Worm (Caenorhabditis elegans) whole organism, L1 larva: ENCODE results near the gene lir-1.

Experiments used
- F16B12.6 ChIP-seq: fragments of 150-350 bp; optimal IDR thresholded peaks from 2 replicates; lab custom pipeline; 2014; ENCODE audit warnings: missing biosample characterization, missing genetic modification characterization
- Y116A8C.19 ChIP-seq: sonication (generic microtip); optimal IDR thresholded peaks from 2 replicates; lab custom pipeline; 2016; ENCODE audit warnings: missing compliant biosample characterization, missing genetic modification characterization, borderline replicate concordance
- blmp-1 ChIP-seq: fragments of 150-350 bp; optimal IDR thresholded peaks from 2 replicates; lab custom pipeline; 2014; ENCODE audit warnings: missing biosample characterization, missing genetic modification characterization
- ceh-8 ChIP-seq: fragments of 200-800 bp; sonication (Bioruptor generic); optimal IDR thresholded peaks from 2 replicates; lab custom pipeline; 2018; ENCODE audit warnings: mild to moderate bottlenecking, missing genetic modification characterization, moderate library complexity, missing compliant biosample characterization
- ceh-82 ChIP-seq, 3 experiments: fragments of 150-350 bp in 1 of 3; sonication (generic microtip) in 2 of 3; optimal IDR thresholded peaks; 2 replicates each; lab custom pipeline; 2014 to 2017; ENCODE audit warnings: missing biosample characterization in 3 of 3, missing genetic modification characterization in 3 of 3
- ceh-90 ChIP-seq: sonication (generic microtip); optimal IDR thresholded peaks from 2 replicates; lab custom pipeline; 2016; ENCODE audit warnings: missing genetic modification characterization, missing compliant biosample characterization
- efl-3 ChIP-seq: fragments of 200-800 bp; sonication (Bioruptor generic); optimal IDR thresholded peaks from 2 replicates; lab custom pipeline; 2018; ENCODE audit warnings: mild to moderate bottlenecking, missing genetic modification characterization, missing compliant biosample characterization
- egl-13 ChIP-seq: sonication (generic microtip); optimal IDR thresholded peaks from 2 replicates; lab custom pipeline; 2016; ENCODE audit warnings: missing genotype, missing genetic modification reagents, missing genetic modification characterization, missing compliant biosample characterization
- egl-27 ChIP-seq, 2 experiments: fragments of 150-350 bp in 1 of 2; sonication (generic microtip); optimal IDR thresholded peaks; 3 replicates each; lab custom pipeline; 2017 to 2018; ENCODE audit warnings: missing biosample characterization in 2 of 2, missing genetic modification characterization in 2 of 2, missing genetic modification reagents in 2 of 2
- elt-3 ChIP-seq, 6 experiments: fragments of 150-350 bp in 1 of 6; sonication (generic microtip); optimal IDR thresholded peaks; 2 replicates each; lab custom pipeline; 2017 to 2018; ENCODE audit warnings: missing biosample characterization in 6 of 6, missing genetic modification characterization in 6 of 6, inconsistent platforms in 1 of 6
- fkh-10 ChIP-seq: sonication (generic microtip); optimal IDR thresholded peaks from 2 replicates; lab custom pipeline; 2017; ENCODE audit warnings: missing biosample characterization, missing genetic modification reagents, missing genetic modification characterization
- fkh-4 ChIP-seq: sonication (generic microtip); optimal IDR thresholded peaks from 2 replicates; lab custom pipeline; 2016; ENCODE audit warnings: missing compliant biosample characterization, missing genetic modification characterization, borderline replicate concordance
- grh-1 ChIP-seq: fragments of 200-800 bp; sonication (Bioruptor generic); IDR thresholded peaks from 2 replicates; pipeline ENCODE4 v1.3.6; 2022; ENCODE audit warnings: missing genetic modification reagents, missing genetic modification characterization, missing compliant biosample characterization
- hlh-17 ChIP-seq: fragments of 200-800 bp; sonication (Bioruptor generic); optimal IDR thresholded peaks from 2 replicates; lab custom pipeline; 2018; ENCODE audit warnings: missing genetic modification characterization, mild to moderate bottlenecking, missing compliant biosample characterization, moderate library complexity, borderline replicate concordance
- hlh-4 ChIP-seq: sonication (generic microtip); optimal IDR thresholded peaks from 2 replicates; lab custom pipeline; 2016; ENCODE audit warnings: mild to moderate bottlenecking, missing genetic modification characterization, missing compliant biosample characterization
- lin-14 ChIP-seq: fragments of 200-800 bp; sonication (Bioruptor generic); optimal IDR thresholded peaks from 2 replicates; lab custom pipeline; 2018; ENCODE audit warnings: mild to moderate bottlenecking, missing genetic modification characterization, moderate library complexity, missing compliant biosample characterization
- lin-15B ChIP-seq: fragments of 150-350 bp; sonication (generic microtip); optimal IDR thresholded peaks from 3 replicates; lab custom pipeline; 2014; ENCODE audit warnings: missing biosample characterization, missing genetic modification characterization
- lin-35 ChIP-seq, 2 experiments: fragments of 150-350 bp; optimal IDR thresholded peaks; 2 replicates each; lab custom pipeline; 2014; ENCODE audit warnings: missing biosample characterization in 2 of 2, missing genetic modification characterization in 2 of 2, missing genetic modification reagents in 2 of 2
- lin-39 ChIP-seq: fragments of 150-350 bp; optimal IDR thresholded peaks from 2 replicates; lab custom pipeline; 2014; ENCODE audit warnings: missing biosample characterization, missing genetic modification reagents, missing genetic modification characterization
- lir-3 ChIP-seq: sonication (generic microtip); optimal IDR thresholded peaks from 2 replicates; lab custom pipeline; 2016; ENCODE audit warnings: mild to moderate bottlenecking, missing genetic modification characterization, moderate library complexity, missing compliant biosample characterization; ENCODE audit not compliant: poor library complexity
- lsy-2 ChIP-seq, 2 experiments: fragments of 150-350 bp; optimal IDR thresholded peaks; 2 replicates each; lab custom pipeline; 2014; ENCODE audit warnings: missing biosample characterization in 2 of 2, missing genetic modification characterization in 2 of 2
- mep-1 ChIP-seq: fragments of 150-350 bp; optimal IDR thresholded peaks from 2 replicates; lab custom pipeline; 2014; ENCODE audit warnings: missing biosample characterization, missing genetic modification characterization
- nhr-12 ChIP-seq: sonication (generic microtip); optimal IDR thresholded peaks from 2 replicates; lab custom pipeline; 2017; ENCODE audit warnings: missing biosample characterization, missing genetic modification characterization
- nhr-19 ChIP-seq: fragments of 200-800 bp; sonication (Bioruptor generic); conservative IDR thresholded peaks from 2 replicates; pipeline ENCODE4 v1.3.6; 2022; ENCODE audit warnings: missing genetic modification characterization, missing compliant biosample characterization
- nhr-20 ChIP-seq: sonication (generic microtip); optimal IDR thresholded peaks from 2 replicates; lab custom pipeline; 2016; ENCODE audit warnings: mild to moderate bottlenecking, missing genetic modification characterization, missing compliant biosample characterization
- nhr-237 ChIP-seq: fragments of 150-350 bp; optimal IDR thresholded peaks from 2 replicates; lab custom pipeline; 2014; ENCODE audit warnings: missing biosample characterization, missing genetic modification characterization
- nhr-71 ChIP-seq: sonication (generic microtip); optimal IDR thresholded peaks from 2 replicates; lab custom pipeline; 2016; ENCODE audit warnings: mild to moderate bottlenecking, missing genetic modification characterization, moderate library complexity, missing compliant biosample characterization
- nhr-76 ChIP-seq: sonication (generic microtip); optimal IDR thresholded peaks from 2 replicates; lab custom pipeline; 2017; ENCODE audit warnings: missing biosample characterization, missing genetic modification characterization
- nhr-77 ChIP-seq: fragments of 150-350 bp; optimal IDR thresholded peaks from 2 replicates; lab custom pipeline; 2014; ENCODE audit warnings: missing biosample characterization, missing genetic modification characterization
- nhr-85 ChIP-seq: sonication (generic microtip); peaks from one replicate; lab custom pipeline; 2016; ENCODE audit warnings: missing genetic modification characterization, inconsistent platforms, missing compliant biosample characterization
- pax-3 ChIP-seq: fragments of 200-800 bp; sonication (Bioruptor generic); optimal IDR thresholded peaks from 2 replicates; lab custom pipeline; 2018; ENCODE audit warnings: mild to moderate bottlenecking, missing genetic modification characterization, moderate library complexity, missing compliant biosample characterization
- pqm-1 ChIP-seq: sonication (generic microtip); optimal IDR thresholded peaks from 3 replicates; lab custom pipeline; 2017; ENCODE audit warnings: missing biosample characterization, missing genetic modification characterization
- rnt-1 ChIP-seq: sonication (generic microtip); optimal IDR thresholded peaks from 2 replicates; lab custom pipeline; 2016; ENCODE audit warnings: mild to moderate bottlenecking, missing genetic modification characterization, moderate library complexity, missing compliant biosample characterization
- skn-1 ChIP-seq: fragments of 150-350 bp; optimal IDR thresholded peaks from 2 replicates; lab custom pipeline; 2014; ENCODE audit warnings: missing biosample characterization, missing genetic modification characterization
- snpc-4 ChIP-seq: fragments of 150-350 bp; optimal IDR thresholded peaks from 2 replicates; lab custom pipeline; 2014; ENCODE audit warnings: missing biosample characterization, missing genetic modification characterization
- snu-23 ChIP-seq: sonication (generic microtip); optimal IDR thresholded peaks from 2 replicates; lab custom pipeline; 2016; ENCODE audit warnings: missing genetic modification characterization, missing compliant biosample characterization
- sox-4 ChIP-seq: sonication (generic microtip); optimal IDR thresholded peaks from 2 replicates; lab custom pipeline; 2016; ENCODE audit warnings: missing genetic modification characterization, missing compliant biosample characterization
- swsn-7 ChIP-seq: sonication (generic microtip); optimal IDR thresholded peaks from 2 replicates; lab custom pipeline; 2016; ENCODE audit warnings: missing genetic modification characterization, missing compliant biosample characterization
- unc-130 ChIP-seq: fragments of 150-350 bp; optimal IDR thresholded peaks from 2 replicates; lab custom pipeline; 2017; ENCODE audit warnings: missing biosample characterization, missing genetic modification characterization, inconsistent platforms
- unc-30 ChIP-seq: sonication (generic microtip); optimal IDR thresholded peaks from 2 replicates; lab custom pipeline; 2017; ENCODE audit warnings: missing biosample characterization, missing genetic modification characterization
- xbp-1 ChIP-seq: sonication (generic microtip); optimal IDR thresholded peaks from 2 replicates; lab custom pipeline; 2016; ENCODE audit warnings: missing genetic modification characterization, missing compliant biosample characterization
- zag-1 ChIP-seq: fragments of 150-350 bp; optimal IDR thresholded peaks from 2 replicates; lab custom pipeline; 2014; ENCODE audit warnings: missing biosample characterization, missing genetic modification characterization
- zip-4 ChIP-seq: fragments of 200-800 bp; sonication (Bioruptor generic); optimal IDR thresholded peaks from 2 replicates; lab custom pipeline; 2018; ENCODE audit warnings: mild to moderate bottlenecking, missing genetic modification characterization, moderate library complexity, missing compliant biosample characterization

lir-1 gene

ce11 chrII:7670039-7670438 lies 1.8 kb upstream of the lir-1 start:
- TF ChIP-seq zag-1 (no peak), zip-4 (GFP tag; lab: Kevin White, UChicago) (no peak), fkh-10 (GFP tag; lab: Kevin White, UChicago) (no peak), lin-15B (no peak)
- TF ChIP-seq, all 84 proteins: peak for 0

ce11 chrII:7675752-7676151 lies 3.9 kb downstream of the lir-1 start:
- TF ChIP-seq lin-39: no peak
- peak; percentile 44 for TF ChIP-seq blmp-1 (tag; lab: Kevin White, UChicago)
- TF ChIP-seq, all 84 proteins: peak for 1

DNA sequence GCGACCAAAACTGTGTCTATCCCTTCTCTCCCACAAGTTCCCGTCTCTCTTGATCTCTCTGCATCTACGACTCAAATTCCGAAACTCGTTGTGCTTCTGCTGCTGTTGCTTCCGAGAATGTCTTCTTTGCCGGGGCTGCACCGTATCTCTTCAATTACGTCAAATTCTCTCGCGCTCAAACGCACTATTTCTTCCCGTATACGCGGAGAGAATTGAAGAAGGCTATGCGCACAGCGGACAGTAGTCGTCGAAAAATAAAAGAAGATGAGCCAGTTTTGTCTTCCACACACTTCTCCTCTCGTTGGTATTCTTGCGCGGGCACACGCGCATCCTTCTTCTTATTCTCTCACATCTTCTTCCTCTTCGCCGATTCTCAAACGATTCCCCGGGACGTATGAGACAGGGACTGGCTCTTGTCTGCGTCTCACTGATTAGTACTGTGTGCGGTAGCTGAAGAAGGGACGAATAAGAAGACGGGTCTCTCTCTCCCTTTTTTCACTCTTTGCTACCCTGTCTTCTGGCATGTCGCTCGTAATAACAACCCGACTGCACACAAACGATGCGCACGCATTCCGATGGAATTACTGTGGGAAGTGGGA lies 4.6 kb downstream of the lir-1 start:
- TF ChIP-seq nhr-71 (tag; lab: Kevin White, UChicago) (peak; percentile 3), pax-3 (tag; lab: Kevin White, UChicago) (no peak), lin-35 (GFP tag; optimal IDR thresholded peaks at IDR 0.05; lab: Kevin White, UChicago) (peak in 1 of 2 experiments; percentile 4), unc-30 (tag; lab: Kevin White, UChicago) (no peak), nhr-20 (peak; percentile 31), nhr-237 (tag; lab: Kevin White, UChicago) (no peak), snpc-4 (tag; lab: Kevin White, UChicago) (no peak), lsy-2 (tag; optimal IDR thresholded peaks at IDR 0.05; lab: Kevin White, UChicago) (peak in 1 of 2 experiments; percentile 34), lin-14 (GFP tag; lab: Kevin White, UChicago) (peak; percentile 68), rnt-1 (tag; lab: Kevin White, UChicago) (peak; percentile 2), elt-3 (tag; optimal IDR thresholded peaks at IDR 0.05; lab: Kevin White, UChicago) (peak in 4 of 6 experiments; percentile 5 to 25 (median 9)), grh-1 (peak; percentile 18; the same call in 1 of the 2 replicates), snu-23 (peak; percentile 50), ceh-82 (tag; optimal IDR thresholded peaks at IDR 0.05; lab: Kevin White, UChicago) (peak in 1 of 3 experiments; percentile 2), mep-1 (tag; lab: Kevin White, UChicago) (peak; percentile 73), blmp-1 (tag; lab: Kevin White, UChicago) (peak; percentile 60), nhr-85 (tag; lab: Kevin White, UChicago) (peak; percentile 31), ceh-8 (GFP tag; lab: Kevin White, UChicago) (no peak), nhr-76 (no peak), hlh-4 (no peak), swsn-7 (peak; percentile 20), xbp-1 (tag; lab: Kevin White, UChicago) (peak; percentile 16)

- TF ChIP-seq skn-1 (tag; lab: Kevin White, UChicago) (no peak), lir-3 (tag; lab: Kevin White, UChicago) (no peak), blmp-1 (tag; lab: Kevin White, UChicago) (peak; percentile 16), pqm-1 (tag; lab: Kevin White, UChicago) (no peak), Y116A8C.19 (tag; lab: Kevin White, UChicago) (no peak), lin-35 (GFP tag; optimal IDR thresholded peaks at IDR 0.05; lab: Kevin White, UChicago) (no peak), lin-14 (GFP tag; lab: Kevin White, UChicago) (no peak), nhr-76 (no peak)
Observed at ce11 chrII:7678512-7678911, 6.7 kb downstream of the lir-1 start.

DNA sequence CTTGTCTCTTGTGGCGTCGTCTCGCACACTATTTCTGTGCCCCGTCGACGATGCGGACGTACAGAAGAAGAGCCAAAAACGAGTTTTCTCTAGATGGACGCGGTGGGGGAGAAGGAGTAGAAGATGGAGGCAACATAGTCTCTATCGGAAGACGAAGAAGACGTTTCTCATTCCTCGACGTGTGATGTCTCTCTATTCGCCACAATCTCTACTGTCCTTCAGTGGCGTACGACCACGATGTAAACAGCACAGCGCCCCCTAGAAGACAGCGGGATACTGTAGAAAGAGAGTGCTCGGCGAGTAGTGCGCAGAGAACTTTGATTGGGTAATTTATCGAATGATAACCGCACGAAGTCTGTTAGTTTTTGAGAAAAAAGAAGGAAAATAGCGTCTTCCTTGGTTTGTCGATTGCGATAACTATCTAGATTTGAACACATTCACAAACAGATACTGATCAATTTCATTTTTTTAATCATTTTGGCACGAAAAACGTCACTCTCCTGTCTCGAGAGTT lies 7.8 kb downstream of the lir-1 start:
- TF ChIP-seq efl-3 (GFP tag; lab: Kevin White, UChicago) (no peak), skn-1 (tag; lab: Kevin White, UChicago) (no peak), egl-27 (tag; optimal IDR thresholded peaks at IDR 0.05; lab: Kevin White, UChicago) (no peak), ceh-90 (tag; lab: Kevin White, UChicago) (no peak), fkh-4 (tag; lab: Kevin White, UChicago) (no peak), hlh-17 (GFP tag; lab: Kevin White, UChicago) (no peak), lin-14 (GFP tag; lab: Kevin White, UChicago) (peak; percentile 57), unc-30 (tag; lab: Kevin White, UChicago) (no peak), egl-13 (no peak), F16B12.6 (tag; lab: Kevin White, UChicago) (no peak), snu-23 (peak; percentile 35), pqm-1 (tag; lab: Kevin White, UChicago) (no peak), unc-130 (tag; lab: Kevin White, UChicago) (no peak), nhr-12 (tag; lab: Kevin White, UChicago) (no peak), sox-4 (tag; lab: Kevin White, UChicago) (no peak), nhr-19 (0 out of 2 replicates have a peak, but pooled peaks have one; percentile 7), nhr-77 (tag; lab: Kevin White, UChicago) (no peak), pax-3 (tag; lab: Kevin White, UChicago) (no peak)
